Worm (Caenorhabditis elegans) whole organism, midembryonic: ENCODE data around the gene clec-47.

Source experiments
- T22C8.4 ChIP-seq: fragments of 200-800 bp; sonication (Bioruptor generic); IDR thresholded peaks from 2 replicates; pipeline ENCODE4 v1.3.6; 2022; ENCODE audit warnings: missing genetic modification characterization, missing compliant biosample characterization
- cog-1 ChIP-seq: sonication (generic microtip); optimal IDR thresholded peaks from 2 replicates; lab custom pipeline; 2016; ENCODE audit warnings: missing genetic modification characterization, missing compliant biosample characterization
- flt-1 ChIP-seq: fragments of 200-800 bp; sonication (Bioruptor generic); IDR thresholded peaks from 2 replicates; pipeline ENCODE4 v1.3.6; 2022; ENCODE audit warnings: missing genetic modification characterization, missing compliant biosample characterization
- klf-2 ChIP-seq: fragments of 200-800 bp; sonication (Bioruptor generic); conservative IDR thresholded peaks from 2 replicates; pipeline ENCODE4 v1.3.6; 2022; ENCODE audit warnings: missing genetic modification reagents, missing genetic modification characterization, missing compliant biosample characterization
- med-1 ChIP-seq: sonication (generic microtip); optimal IDR thresholded peaks from 2 replicates; lab custom pipeline; 2017; ENCODE audit warnings: missing genetic modification characterization, mild to moderate bottlenecking, missing compliant biosample characterization, antibody characterized with exemption, missing genetic modification reagents; ENCODE audit not compliant: insufficient read depth
- ref-1 ChIP-seq: fragments of 200-800 bp; sonication (Bioruptor generic); conservative IDR thresholded peaks from 2 replicates; pipeline ENCODE4 v1.3.6; 2022; ENCODE audit warnings: missing genetic modification reagents, missing genetic modification characterization, missing compliant biosample characterization
- tab-1 ChIP-seq: fragments of 200-800 bp; sonication (Bioruptor generic); IDR thresholded peaks from 2 replicates; pipeline ENCODE4 v1.3.6; 2022; ENCODE audit warnings: missing genetic modification characterization, missing compliant biosample characterization
- ztf-23 ChIP-seq: fragments of 200-800 bp; sonication (Bioruptor generic); IDR thresholded peaks from 2 replicates; pipeline ENCODE4 v1.3.6; 2022; ENCODE audit warnings: missing genetic modification reagents, missing genetic modification characterization, missing compliant biosample characterization
- ztf-29 ChIP-seq: fragments of 200-800 bp; sonication (Bioruptor generic); IDR thresholded peaks from 2 replicates; pipeline ENCODE4 v1.3.6; 2022; ENCODE audit warnings: missing genetic modification reagents, missing genetic modification characterization, missing compliant biosample characterization

clec-47 gene

ce11 chrV:15175459-15175858 is at the start of gene clec-47:
Gene clec-47 (plus strand): TSS chrV:15175759.
- TF ChIP-seq cog-1 (tag; lab: Kevin White, UChicago) (no peak), T22C8.4 (GFP tag; lab: Robert Waterston, UW) (no peak), tab-1 (GFP tag; lab: Robert Waterston, UW) (no peak), flt-1 (no peak), ztf-29 (GFP tag; lab: Robert Waterston, UW) (no peak)

- TF ChIP-seq klf-2 (GFP tag; lab: Robert Waterston, UW) (no peak), T22C8.4 (GFP tag; lab: Robert Waterston, UW) (no peak), ztf-29 (GFP tag; lab: Robert Waterston, UW) (no peak), ref-1 (GFP tag; lab: Robert Waterston, UW) (no peak), tab-1 (GFP tag; lab: Robert Waterston, UW) (no peak), ztf-23 (GFP tag; lab: Robert Waterston, UW) (no peak), med-1 (GFP tag; lab: Kevin White, UChicago) (no peak), cog-1 (tag; lab: Kevin White, UChicago) (no peak), flt-1 (no peak)
These were observed 48.1 kb upstream of the clec-47 start, which contains the start of gene srj-27 for ce11 chrV:15127413-15127812. Gene srj-27 (minus strand): TSS chrV:15127513.

ce11 chrV:15127955-15128354 is 47.6 kb upstream of the clec-47 start, which contains the start of gene srr-7:
Gene srr-7 (plus strand): TSS chrV:15128255.
- TF ChIP-seq T22C8.4 (GFP tag; lab: Robert Waterston, UW): no peak
- no peak for TF ChIP-seq ref-1 (GFP tag; lab: Robert Waterston, UW)
- no peak for TF ChIP-seq klf-2 (GFP tag; lab: Robert Waterston, UW)
- no peak for TF ChIP-seq ztf-23 (GFP tag; lab: Robert Waterston, UW)
- TF ChIP-seq tab-1 (GFP tag; lab: Robert Waterston, UW): no peak

- no peak for TF ChIP-seq ref-1 (GFP tag; lab: Robert Waterston, UW)
- no peak for TF ChIP-seq med-1 (GFP tag; lab: Kevin White, UChicago)
- no peak for TF ChIP-seq flt-1
- no peak for TF ChIP-seq klf-2 (GFP tag; lab: Robert Waterston, UW)
- no peak for TF ChIP-seq T22C8.4 (GFP tag; lab: Robert Waterston, UW)
- TF ChIP-seq tab-1 (GFP tag; lab: Robert Waterston, UW): no peak
- no peak for TF ChIP-seq cog-1 (tag; lab: Kevin White, UChicago)
- no peak for TF ChIP-seq ztf-23 (GFP tag; lab: Robert Waterston, UW)
- no peak for TF ChIP-seq ztf-29 (GFP tag; lab: Robert Waterston, UW)
These were observed 43.1 kb upstream of the clec-47 start, which contains the start of gene str-171 for ce11 chrV:15132423-15132822. Gene str-171 (minus strand): TSS chrV:15132523.

DNA sequence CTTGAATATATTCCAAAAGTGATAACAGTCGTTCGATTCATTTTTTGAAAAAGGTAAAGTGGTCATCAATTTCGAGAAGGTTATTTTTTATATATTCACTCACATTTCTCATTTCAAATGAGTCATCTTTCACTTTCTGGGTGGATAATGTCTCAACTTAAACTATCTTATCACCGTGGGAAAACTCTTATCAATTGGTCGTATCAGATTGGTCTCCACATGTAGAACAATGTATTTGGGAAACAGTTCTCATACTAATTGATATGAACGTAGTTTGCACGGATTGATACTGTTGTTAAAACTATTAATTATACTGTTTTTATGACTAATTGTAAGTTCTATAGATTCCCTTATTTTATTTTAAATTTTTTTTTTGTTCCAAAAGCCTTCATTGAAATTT is 41.7 kb upstream of the clec-47 start:
- no peak for TF ChIP-seq T22C8.4 (GFP tag; lab: Robert Waterston, UW)
- no peak for TF ChIP-seq med-1 (GFP tag; lab: Kevin White, UChicago)
- no peak for TF ChIP-seq ztf-29 (GFP tag; lab: Robert Waterston, UW)
- TF ChIP-seq klf-2 (GFP tag; lab: Robert Waterston, UW): no peak
- no peak for TF ChIP-seq tab-1 (GFP tag; lab: Robert Waterston, UW)
- TF ChIP-seq ref-1 (GFP tag; lab: Robert Waterston, UW): no peak
- no peak for TF ChIP-seq flt-1
- TF ChIP-seq ztf-23 (GFP tag; lab: Robert Waterston, UW): no peak
- TF ChIP-seq cog-1 (tag; lab: Kevin White, UChicago): no peak

DNA sequence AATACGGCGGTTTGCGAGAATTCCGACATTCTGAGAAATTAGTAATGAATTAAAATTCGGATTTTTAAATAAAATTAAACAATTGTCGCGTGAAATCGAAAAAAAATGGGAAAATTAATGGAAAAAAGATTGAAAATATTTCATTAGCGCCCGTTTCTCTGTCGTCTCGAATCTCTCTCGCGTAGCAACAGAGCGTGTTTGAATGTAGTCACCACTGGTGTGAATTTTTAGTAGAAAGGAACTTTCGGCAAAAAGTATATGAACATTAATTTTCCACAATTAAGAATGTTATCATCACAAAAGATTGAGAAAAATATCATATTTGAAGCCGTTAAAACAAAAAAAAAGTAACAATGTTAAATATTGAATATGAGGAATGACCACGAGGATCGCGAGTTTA is 38.8 kb upstream of the clec-47 start, which contains the start of gene aipl-1:
Gene aipl-1, minus strand, starts transcription at position 30 of the 400 bp plus-strand sequence.
- TF ChIP-seq tab-1 (GFP tag; lab: Robert Waterston, UW) (no peak), T22C8.4 (GFP tag; lab: Robert Waterston, UW) (no peak), flt-1 (no peak), cog-1 (tag; lab: Kevin White, UChicago) (peak; percentile 1), ztf-29 (GFP tag; lab: Robert Waterston, UW) (no peak), ref-1 (GFP tag; lab: Robert Waterston, UW) (no peak), med-1 (GFP tag; lab: Kevin White, UChicago) (no peak), ztf-23 (GFP tag; lab: Robert Waterston, UW) (0 out of 2 replicates have a peak, but pooled peaks have one; percentile 37), klf-2 (GFP tag; lab: Robert Waterston, UW) (no peak)

DNA sequence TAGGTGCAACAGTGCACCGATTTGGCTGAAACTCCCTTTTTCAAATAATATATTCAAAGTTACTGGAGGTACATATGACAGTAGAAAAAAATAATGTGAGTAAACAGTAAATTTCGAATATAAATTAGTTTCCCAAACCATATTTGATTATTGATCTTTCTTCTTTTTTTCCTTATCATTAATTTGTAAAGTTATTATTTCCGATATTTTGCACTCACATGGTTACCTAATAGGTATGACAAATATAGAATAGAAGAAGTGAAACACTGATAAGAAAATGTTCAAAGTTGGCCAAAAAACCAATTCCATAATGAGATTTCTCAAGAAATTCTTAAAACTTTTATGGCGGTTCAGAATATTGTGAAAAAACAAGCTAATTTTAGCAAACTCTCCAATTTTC is 35.7 kb upstream of the clec-47 start:
- no peak for TF ChIP-seq ztf-23 (GFP tag; lab: Robert Waterston, UW)
- no peak for TF ChIP-seq ztf-29 (GFP tag; lab: Robert Waterston, UW)
- no peak for TF ChIP-seq cog-1 (tag; lab: Kevin White, UChicago)
- no peak for TF ChIP-seq flt-1
- no peak for TF ChIP-seq med-1 (GFP tag; lab: Kevin White, UChicago)
- TF ChIP-seq T22C8.4 (GFP tag; lab: Robert Waterston, UW): no peak
- no peak for TF ChIP-seq tab-1 (GFP tag; lab: Robert Waterston, UW)
- TF ChIP-seq ref-1 (GFP tag; lab: Robert Waterston, UW): no peak
- no peak for TF ChIP-seq klf-2 (GFP tag; lab: Robert Waterston, UW)

ce11 chrV:15140247-15140646 is 35.3 kb upstream of the clec-47 start, which contains the start of gene K08F9.3:
Gene K08F9.3 (plus strand): TSS chrV:15140547.
- TF ChIP-seq med-1 (GFP tag; lab: Kevin White, UChicago) (no peak), cog-1 (tag; lab: Kevin White, UChicago) (no peak), klf-2 (GFP tag; lab: Robert Waterston, UW) (no peak), ztf-29 (GFP tag; lab: Robert Waterston, UW) (no peak), ref-1 (GFP tag; lab: Robert Waterston, UW) (no peak)

- TF ChIP-seq flt-1: no peak
- no peak for TF ChIP-seq ztf-29 (GFP tag; lab: Robert Waterston, UW)
- TF ChIP-seq med-1 (GFP tag; lab: Kevin White, UChicago): no peak
- TF ChIP-seq cog-1 (tag; lab: Kevin White, UChicago): no peak
- no peak for TF ChIP-seq tab-1 (GFP tag; lab: Robert Waterston, UW)
- TF ChIP-seq ztf-23 (GFP tag; lab: Robert Waterston, UW): no peak
- no peak for TF ChIP-seq ref-1 (GFP tag; lab: Robert Waterston, UW)
- TF ChIP-seq T22C8.4 (GFP tag; lab: Robert Waterston, UW): no peak
- TF ChIP-seq klf-2 (GFP tag; lab: Robert Waterston, UW): no peak
These were observed 32.3 kb upstream of the clec-47 start, which contains the start of gene K08F9.1 for ce11 chrV:15143285-15143684. Gene K08F9.1 (minus strand): TSS chrV:15143385.
